Fruit fly (Drosophila melanogaster) whole organism, wandering third instar larva: ENCODE measurements around the gene Mic26-27.

Experiments used
- HLH106 ChIP-seq: fragments of 200-800 bp; optimal IDR thresholded peaks from 3 replicates; lab custom pipeline; 2019; ENCODE audit warnings: missing biosample characterization, mild to moderate bottlenecking, missing genetic modification characterization, moderate library complexity
- Jra ChIP-seq: sonication (Bioruptor generic); optimal IDR thresholded peaks from 2 replicates; lab custom pipeline; 2016; ENCODE audit warnings: missing biosample characterization, missing genetic modification characterization
- Myc ChIP-seq: fragments of >200 bp; optimal IDR thresholded peaks from 2 replicates; lab custom pipeline; 2017
- N ChIP-seq: fragments of >200 bp; optimal IDR thresholded peaks from 2 replicates; lab custom pipeline; 2018; ENCODE audit warnings: missing biosample characterization, missing external identifiers, missing genetic modification characterization
- OdsH ChIP-seq: fragments of 200-800 bp; sonication (Bioruptor generic); optimal IDR thresholded peaks from 2 replicates; lab custom pipeline; 2016; ENCODE audit warnings: missing biosample characterization, mild to moderate bottlenecking, missing genetic modification characterization
- Rel ChIP-seq, 2 experiments: fragments of 200-800 bp; sonication (Bioruptor generic) in 1 of 2; optimal IDR thresholded peaks; 2 replicates in 1 of 2; 3 replicates in 1 of 2; lab custom pipeline; 2016 to 2019; ENCODE audit warnings: mild to moderate bottlenecking in 2 of 2, missing biosample characterization in 2 of 2, missing genetic modification characterization in 2 of 2, moderate library complexity in 1 of 2
- Sp1 ChIP-seq: fragments of 200-800 bp; sonication (Bioruptor generic); optimal IDR thresholded peaks from 3 replicates; lab custom pipeline; 2019; ENCODE audit warnings: missing biosample characterization, mild to moderate bottlenecking, missing genetic modification characterization, moderate library complexity
- ey ChIP-seq: fragments of 200-800 bp; sonication (Bioruptor generic); optimal IDR thresholded peaks from 2 replicates; lab custom pipeline; 2016; ENCODE audit warnings: missing biosample characterization, missing genetic modification characterization
- foxo ChIP-seq, 2 experiments: fragments of 200-800 bp; sonication (Bioruptor generic); optimal IDR thresholded peaks; 2 replicates in 1 of 2; 3 replicates in 1 of 2; lab custom pipeline; 2016 to 2017; ENCODE audit warnings: missing biosample characterization in 2 of 2, missing genetic modification characterization in 2 of 2
- fru ChIP-seq: fragments of 200-800 bp; sonication (Bioruptor generic); optimal IDR thresholded peaks from 3 replicates; lab custom pipeline; 2016; ENCODE audit warnings: missing biosample characterization, mild to moderate bottlenecking, missing genetic modification characterization
- h ChIP-seq: fragments of 200-800 bp; sonication (Bioruptor generic); optimal IDR thresholded peaks from 3 replicates; lab custom pipeline; 2016; ENCODE audit warnings: missing biosample characterization, mild to moderate bottlenecking, missing genetic modification characterization
- lola ChIP-seq: fragments of >200 bp; optimal IDR thresholded peaks from 2 replicates; lab custom pipeline; 2017; ENCODE audit warnings: missing biosample characterization, missing genetic modification characterization
- psq ChIP-seq: fragments of 200-800 bp; sonication (Bioruptor generic); optimal IDR thresholded peaks from 3 replicates; lab custom pipeline; 2017; ENCODE audit warnings: missing biosample characterization, mild to moderate bottlenecking, missing genetic modification characterization, moderate library complexity
- sage ChIP-seq: fragments of 200-800 bp; sonication (Bioruptor generic); optimal IDR thresholded peaks from 2 replicates; lab custom pipeline; 2016; ENCODE audit warnings: missing biosample characterization, mild to moderate bottlenecking, missing genetic modification characterization

- TF ChIP-seq Sp1 (GFP tag; lab: Kevin White, UChicago) = no peak
- no peak for TF ChIP-seq foxo (GFP tag; optimal IDR thresholded peaks at IDR 0.05; lab: Kevin White, UChicago)
- TF ChIP-seq OdsH (GFP tag; lab: Kevin White, UChicago) = no peak
- TF ChIP-seq lola (GFP tag; lab: Kevin White, UChicago) = no peak
- TF ChIP-seq h = no peak
- TF ChIP-seq Rel (GFP tag; optimal IDR thresholded peaks at IDR 0.05; lab: Kevin White, UChicago) = no peak
- TF ChIP-seq Rel (tag; optimal IDR thresholded peaks at IDR 0.05; lab: Kevin White, UChicago) = no peak
- no peak for TF ChIP-seq fru (GFP tag; lab: Kevin White, UChicago)
- no peak for TF ChIP-seq HLH106 (tag; lab: Kevin White, UChicago)
- no peak for TF ChIP-seq Myc (lab: Kevin White, UChicago)
- TF ChIP-seq ey (GFP tag; lab: Kevin White, UChicago) = no peak
- no peak for TF ChIP-seq Jra
- TF ChIP-seq sage (GFP tag; lab: Kevin White, UChicago) = no peak
- TF ChIP-seq psq (GFP tag; lab: Kevin White, UChicago) = no peak
- TF ChIP-seq N (GFP tag; lab: Kevin White, UChicago) = no peak
These were observed 51.7 kb downstream of the Mic26-27 start for dm6 chr3R:16094918-16095317.
